Fruit fly (Drosophila melanogaster): ENCODE measurements around the gene CG1789.

Gene CG1789

DNA sequence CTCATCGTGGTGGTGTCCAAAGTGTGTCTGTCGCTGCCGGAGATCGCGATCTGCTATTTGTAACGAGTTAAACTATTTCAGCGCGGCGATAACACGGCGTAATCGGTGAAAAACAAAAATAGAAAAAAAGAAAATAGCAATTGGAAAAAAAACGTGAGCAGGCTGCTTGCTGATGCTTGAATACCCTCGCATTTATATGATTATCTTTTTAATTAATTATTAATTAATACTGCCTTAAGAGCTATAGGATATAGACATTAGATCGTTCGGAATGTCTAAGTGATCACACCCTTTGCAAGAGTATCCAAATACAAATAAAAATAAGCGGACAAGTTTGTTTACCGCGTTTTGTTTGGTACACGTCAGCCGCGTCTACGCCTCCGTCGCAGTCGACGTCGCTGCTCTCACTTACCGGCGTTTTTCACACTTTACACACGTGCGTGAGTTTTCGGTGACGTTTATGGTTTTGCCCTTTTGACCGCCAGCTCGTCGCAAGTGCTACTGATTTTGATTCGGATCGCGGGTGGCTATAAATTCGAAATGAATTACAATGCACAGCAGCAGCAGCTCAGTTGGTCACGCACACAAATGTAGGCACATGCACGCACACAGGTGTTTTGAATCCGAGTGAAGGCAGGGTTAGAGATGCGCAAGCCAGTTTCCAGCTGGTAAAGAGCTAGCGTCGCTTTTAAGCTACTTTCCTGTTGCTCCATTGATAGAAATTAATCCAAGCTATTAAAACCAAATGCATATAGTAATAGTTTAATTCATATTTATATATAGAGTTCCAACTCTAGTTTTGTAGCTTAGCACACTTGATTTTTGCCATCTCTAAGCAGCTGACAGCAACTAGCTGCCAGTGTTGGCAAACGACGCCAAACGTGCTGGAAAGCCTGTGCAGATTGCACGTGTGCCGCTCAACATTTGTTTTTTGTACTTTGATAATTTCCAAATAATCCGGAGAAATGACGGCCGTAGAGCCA lies 6.0 kb upstream of the CG1789 start, which contains the start of the genes CG2004 and CG1785 (continued):
- TF ChIP-seq kay (GFP tag; optimal IDR thresholded peaks at IDR 0.05) (peak; percentile 84), fd64A (GFP tag; optimal IDR thresholded peaks at IDR 0.05) (peak; percentile 40), slou (GFP tag; optimal IDR thresholded peaks at IDR 0.05) (peak; percentile 45), ewg (GFP tag; optimal IDR thresholded peaks at IDR 0.05) (peak; percentile 83), CG15514 (GFP tag; optimal IDR thresholded peaks at IDR 0.05) (peak; percentile 87), vvl (GFP tag; IDR thresholded peaks at IDR 0.05) (peak; percentile 96), CG9215 (GFP tag; IDR thresholded peaks at IDR 0.05) (peak; percentile 91), kni (GFP tag; optimal IDR thresholded peaks at IDR 0.05) (peak; percentile 89), crp (GFP tag; optimal IDR thresholded peaks at IDR 0.05) (peak; percentile 82 to 97), HLH54F (GFP tag; optimal IDR thresholded peaks at IDR 0.05) (peak; percentile 87), hb (GFP tag; IDR thresholded peaks at IDR 0.05; ENCODE audit: partially characterized antibody) (peak; percentile 62; the same call in 1 of the 3 replicates), CG17568 (GFP tag; optimal IDR thresholded peaks at IDR 0.05) (no peak), CG6689 (GFP tag; IDR thresholded peaks at IDR 0.05) (peak; percentile 94), pho (GFP tag; optimal IDR thresholded peaks at IDR 0.05) (peak; percentile 88), unc-4 (GFP tag; IDR thresholded peaks at IDR 0.05; ENCODE audit: partially characterized antibody) (peak; percentile 74), Dfd (GFP tag; optimal IDR thresholded peaks at IDR 0.05) (no peak), grau (tag; optimal IDR thresholded peaks at IDR 0.05) (peak; percentile 89), Hr78 (GFP tag; optimal IDR thresholded peaks at IDR 0.05) (peak in 1 of 2 experiments; percentile 99), CG4617 (GFP tag; optimal IDR thresholded peaks at IDR 0.05; ENCODE audit: borderline replicate concordance) (peak; percentile 91), scrt (GFP tag; optimal IDR thresholded peaks at IDR 0.05) (peak; percentile 82), Chrac-16 (GFP tag; optimal IDR thresholded peaks at IDR 0.05) (peak; percentile 94), HLHmδ (GFP tag; optimal IDR thresholded peaks at IDR 0.05) (no peak), CG8924 (tag; optimal IDR thresholded peaks at IDR 0.05) (peak; percentile 91), Opbp (GFP tag; IDR thresholded peaks at IDR 0.05; ENCODE audit: partially characterized antibody) (0 out of 3 replicates have a peak, but pooled peaks have one; percentile 20), gsb (GFP tag; IDR thresholded peaks at IDR 0.05) (peak; percentile 86), Rfx (GFP tag; IDR thresholded peaks at IDR 0.05) (peak; percentile 96), Sry-δ (GFP tag; optimal IDR thresholded peaks at IDR 0.05) (peak; percentile 87), CG13424 (tag; optimal IDR thresholded peaks at IDR 0.05) (peak; percentile 91), CG13894 (tag; optimal IDR thresholded peaks at IDR 0.05) (peak; percentile 89), CG10147 (GFP tag; optimal IDR thresholded peaks at IDR 0.05) (peak; percentile 86), otp (GFP tag; IDR thresholded peaks at IDR 0.05) (peak; percentile 82; the same call in 2 of the 3 replicates), CG8388 (GFP tag; optimal IDR thresholded peaks at IDR 0.05) (peak; percentile 86), ttk (GFP tag; IDR thresholded peaks at IDR 0.05) (peak; percentile 92), wor (GFP tag; IDR thresholded peaks at IDR 0.05) (peak; percentile 85), CG34376 (GFP tag; optimal IDR thresholded peaks at IDR 0.05) (peak; percentile 81), nerfin-1 (tag; optimal IDR thresholded peaks at IDR 0.05) (peak; percentile 82), CG11723 (GFP tag; optimal IDR thresholded peaks at IDR 0.05) (peak; percentile 83), CG7839 (tag; optimal IDR thresholded peaks at IDR 0.05) (peak; percentile 68), Ada2b (GFP tag; IDR thresholded peaks at IDR 0.05) (peak; percentile 93), sim (GFP tag; IDR thresholded peaks at IDR 0.05) (peak; percentile 80), CG1792 (GFP tag; optimal IDR thresholded peaks at IDR 0.05) (peak; percentile 72), CG7745 (tag; optimal IDR thresholded peaks at IDR 0.05) (no peak), PHDP (tag; optimal IDR thresholded peaks at IDR 0.05) (peak; percentile 84), cad (GFP tag; optimal IDR thresholded peaks at IDR 0.05) (no peak), CG12104 (GFP tag; optimal IDR thresholded peaks at IDR 0.05) (peak; percentile 83), CG10654 (GFP tag; optimal IDR thresholded peaks at IDR 0.05) (peak; percentile 88)

All from whole organism, embryonic.